Worm (Caenorhabditis elegans): ENCODE measurements around the gene cyp-35A3.

- no peak for TF ChIP-seq tbx-8 (GFP tag; optimal IDR thresholded peaks at IDR 0.05)
- TF ChIP-seq lin-32 (GFP tag; optimal IDR thresholded peaks at IDR 0.05) = no peak
- TF ChIP-seq nhr-28 (tag; optimal IDR thresholded peaks at IDR 0.05) = no peak
- TF ChIP-seq lin-13 (tag; optimal IDR thresholded peaks at IDR 0.05) = no peak
- no peak for TF ChIP-seq blmp-1 (tag; optimal IDR thresholded peaks at IDR 0.05)
- TF ChIP-seq nhr-237 (tag; optimal IDR thresholded peaks at IDR 0.05) = no peak
- TF ChIP-seq nhr-12 (tag; optimal IDR thresholded peaks at IDR 0.05) = no peak
- no peak for TF ChIP-seq ceh-83 (GFP tag; optimal IDR thresholded peaks at IDR 0.05)
- no peak for TF ChIP-seq ztf-11 (tag; optimal IDR thresholded peaks at IDR 0.05)
- no peak for TF ChIP-seq ces-1 (GFP tag; optimal IDR thresholded peaks at IDR 0.05)
- TF ChIP-seq pha-4 (tag; optimal IDR thresholded peaks at IDR 0.05) = no peak
- no peak for TF ChIP-seq zip-8 (tag; optimal IDR thresholded peaks at IDR 0.05)
- no peak for TF ChIP-seq nhr-76 (tag; optimal IDR thresholded peaks at IDR 0.05)
- no peak for TF ChIP-seq sem-2 (GFP tag; optimal IDR thresholded peaks at IDR 0.05)
These were observed 14.5 kb upstream of the cyp-35A3 start, which contains the start of gene srh-7 for ce11 chrV:4007927-4008326.

Measured in whole organism, mixed stage, embryonic.